Worm (Caenorhabditis elegans) whole organism, L2 larva: ENCODE data around the gene luc-7L3.
A peak's percentile ranks its signal among the peaks of the same experiment; 100 is the strongest.

Source experiments
- R02D3.7 ChIP-seq: fragments of 150-350 bp; optimal IDR thresholded peaks from 2 replicates; lab custom pipeline; 2014; ENCODE audit warnings: missing biosample characterization, missing genetic modification characterization
- Y55F3AM.14 ChIP-seq: fragments of 200-800 bp; sonication (Bioruptor generic); optimal IDR thresholded peaks from 2 replicates; lab custom pipeline; 2018; ENCODE audit warnings: mild to moderate bottlenecking, missing genetic modification characterization, missing compliant biosample characterization
- ZK546.5 ChIP-seq: sonication (generic microtip); optimal IDR thresholded peaks from 2 replicates; lab custom pipeline; 2017; ENCODE audit warnings: missing biosample characterization, missing genetic modification characterization
- alr-1 ChIP-seq: fragments of 150-350 bp; optimal IDR thresholded peaks from 2 replicates; lab custom pipeline; 2014; ENCODE audit warnings: missing biosample characterization, missing genetic modification characterization
- aly-2 ChIP-seq: fragments of 150-350 bp; optimal IDR thresholded peaks from 2 replicates; lab custom pipeline; 2014; ENCODE audit warnings: missing biosample characterization, missing genetic modification characterization
- ama-1 ChIP-seq: fragments of 150-350 bp; optimal IDR thresholded peaks from 2 replicates; lab custom pipeline; 2018; ENCODE audit warnings: inconsistent platforms
- blmp-1 ChIP-seq: sonication (generic microtip); optimal IDR thresholded peaks from 2 replicates; lab custom pipeline; 2017; ENCODE audit warnings: missing genetic modification characterization, mild to moderate bottlenecking, missing compliant biosample characterization, antibody characterized with exemption, moderate library complexity; ENCODE audit not compliant: insufficient read depth
- ceh-16 ChIP-seq: fragments of 150-350 bp; optimal IDR thresholded peaks from 2 replicates; lab custom pipeline; 2014; ENCODE audit warnings: missing biosample characterization, missing genetic modification characterization
- ceh-82 ChIP-seq: fragments of 150-350 bp; optimal IDR thresholded peaks from 2 replicates; lab custom pipeline; 2014; ENCODE audit warnings: missing biosample characterization, missing genetic modification characterization
- crh-2 ChIP-seq: sonication (generic microtip); optimal IDR thresholded peaks from 2 replicates; lab custom pipeline; 2017; ENCODE audit warnings: missing biosample characterization, missing genetic modification characterization
- egl-27 ChIP-seq: sonication (generic microtip); optimal IDR thresholded peaks from 3 replicates; lab custom pipeline; 2017; ENCODE audit warnings: missing biosample characterization, missing genetic modification reagents, missing genetic modification characterization
- elt-1 ChIP-seq: fragments of 150-350 bp; optimal IDR thresholded peaks from 2 replicates; lab custom pipeline; 2014; ENCODE audit warnings: missing biosample characterization, missing genetic modification characterization
- elt-3 ChIP-seq: sonication (generic microtip); optimal IDR thresholded peaks from 2 replicates; lab custom pipeline; 2017; ENCODE audit warnings: missing biosample characterization, missing genetic modification characterization
- fos-1 ChIP-seq: fragments of 150-350 bp; optimal IDR thresholded peaks from 2 replicates; lab custom pipeline; 2014; ENCODE audit warnings: missing biosample characterization, missing genetic modification characterization
- gmeb-1 ChIP-seq: fragments of 150-350 bp; optimal IDR thresholded peaks from 2 replicates; lab custom pipeline; 2014; ENCODE audit warnings: missing biosample characterization, missing genetic modification characterization
- lin-11 ChIP-seq: fragments of 150-350 bp; sonication (generic microtip); optimal IDR thresholded peaks from 2 replicates; lab custom pipeline; 2014; ENCODE audit warnings: missing biosample characterization, missing genetic modification characterization, inconsistent platforms, mixed read lengths
- lin-39 ChIP-seq: fragments of 150-350 bp; optimal IDR thresholded peaks from 2 replicates; lab custom pipeline; 2014; ENCODE audit warnings: missing biosample characterization, missing genetic modification reagents, missing genetic modification characterization
- mab-5 ChIP-seq: fragments of 150-350 bp; optimal IDR thresholded peaks from 2 replicates; lab custom pipeline; 2014; ENCODE audit warnings: missing biosample characterization, missing genetic modification characterization
- mbf-1 ChIP-seq: sonication (generic microtip); optimal IDR thresholded peaks from 2 replicates; lab custom pipeline; 2017; ENCODE audit warnings: missing biosample characterization, missing genetic modification characterization
- mdl-1 ChIP-seq, 2 experiments: fragments of 150-350 bp in 1 of 2; sonication (generic microtip) in 1 of 2; optimal IDR thresholded peaks; 2 replicates each; lab custom pipeline; 2017; ENCODE audit warnings: missing biosample characterization in 2 of 2, missing genetic modification characterization in 2 of 2
- nhr-10 ChIP-seq: sonication (generic microtip); optimal IDR thresholded peaks from 2 replicates; lab custom pipeline; 2017; ENCODE audit warnings: missing biosample characterization, missing genetic modification characterization
- nhr-11 ChIP-seq: fragments of 150-350 bp; optimal IDR thresholded peaks from 2 replicates; lab custom pipeline; 2014; ENCODE audit warnings: missing biosample characterization, missing genetic modification characterization
- nhr-12 ChIP-seq: fragments of 150-350 bp; optimal IDR thresholded peaks from 2 replicates; lab custom pipeline; 2014; ENCODE audit warnings: missing biosample characterization, missing genetic modification characterization
- nhr-129 ChIP-seq: fragments of 150-350 bp; optimal IDR thresholded peaks from 2 replicates; lab custom pipeline; 2014; ENCODE audit warnings: missing biosample characterization, missing genetic modification characterization
- nhr-21 ChIP-seq: fragments of 150-350 bp; optimal IDR thresholded peaks from 2 replicates; lab custom pipeline; 2014; ENCODE audit warnings: missing biosample characterization, missing genetic modification characterization
- nhr-23 ChIP-seq: fragments of 150-350 bp; optimal IDR thresholded peaks from 2 replicates; lab custom pipeline; 2014; ENCODE audit warnings: missing biosample characterization, missing genetic modification reagents, missing genetic modification characterization
- nhr-237 ChIP-seq: fragments of 150-350 bp; optimal IDR thresholded peaks from 2 replicates; lab custom pipeline; 2014; ENCODE audit warnings: missing biosample characterization, missing genetic modification characterization
- nhr-25 ChIP-seq: fragments of 150-350 bp; sonication (generic microtip); optimal IDR thresholded peaks from 3 replicates; lab custom pipeline; 2014; ENCODE audit warnings: missing biosample characterization, missing genetic modification characterization
- nhr-6 ChIP-seq: fragments of 150-350 bp; optimal IDR thresholded peaks from 2 replicates; lab custom pipeline; 2014; ENCODE audit warnings: missing biosample characterization, missing genetic modification characterization
- nhr-77 ChIP-seq: fragments of 150-350 bp; optimal IDR thresholded peaks from 2 replicates; lab custom pipeline; 2014; ENCODE audit warnings: missing biosample characterization, missing genetic modification characterization
- peb-1 ChIP-seq: fragments of 150-350 bp; optimal IDR thresholded peaks from 2 replicates; lab custom pipeline; 2014; ENCODE audit warnings: missing biosample characterization, missing genetic modification characterization
- sem-4 ChIP-seq: fragments of 150-350 bp; optimal IDR thresholded peaks from 2 replicates; lab custom pipeline; 2014; ENCODE audit warnings: missing biosample characterization, missing genetic modification reagents, missing genetic modification characterization
- skn-1 ChIP-seq: sonication (generic microtip); optimal IDR thresholded peaks from 2 replicates; lab custom pipeline; 2017; ENCODE audit warnings: missing biosample characterization, missing genetic modification characterization
- sma-3 ChIP-seq: sonication (generic microtip); optimal IDR thresholded peaks from 2 replicates; lab custom pipeline; 2016; ENCODE audit warnings: missing genetic modification reagents, missing genetic modification characterization, missing compliant biosample characterization
- snpc-4 ChIP-seq: fragments of 150-350 bp; optimal IDR thresholded peaks from 2 replicates; lab custom pipeline; 2014; ENCODE audit warnings: missing biosample characterization, missing genetic modification characterization
- unc-55 ChIP-seq: fragments of 150-350 bp; sonication (generic microtip); optimal IDR thresholded peaks from 3 replicates; lab custom pipeline; 2014; ENCODE audit warnings: missing biosample characterization, missing genetic modification reagents, missing genetic modification characterization
- zag-1 ChIP-seq: fragments of 150-350 bp; optimal IDR thresholded peaks from 2 replicates; lab custom pipeline; 2014; ENCODE audit warnings: missing biosample characterization, missing genetic modification characterization
- ztf-11 ChIP-seq: sonication (generic microtip); optimal IDR thresholded peaks from 2 replicates; lab custom pipeline; 2017; ENCODE audit warnings: missing biosample characterization, missing genetic modification characterization
- ztf-4 ChIP-seq: fragments of 150-350 bp; optimal IDR thresholded peaks from 2 replicates; lab custom pipeline; 2014; ENCODE audit warnings: missing biosample characterization, missing genetic modification characterization

luc-7L3 gene

ce11 chrII:60049-60448 is 37.8 kb downstream of the luc-7L3 start:
- TF ChIP-seq fos-1 (tag; lab: Kevin White, UChicago) (peak; percentile 46), mdl-1 (tag; optimal IDR thresholded peaks at IDR 0.05; lab: Kevin White, UChicago) (no peak), ztf-11 (no peak), nhr-25 (tag; lab: Kevin White, UChicago) (peak; percentile 61), nhr-129 (tag; lab: Kevin White, UChicago) (peak; percentile 11), nhr-21 (peak; percentile 29)

- TF ChIP-seq ZK546.5 (tag; lab: Kevin White, UChicago) (no peak), snpc-4 (tag; lab: Kevin White, UChicago) (no peak), nhr-23 (tag; lab: Kevin White, UChicago) (no peak), nhr-237 (tag; lab: Kevin White, UChicago) (no peak), ceh-16 (no peak), Y55F3AM.14 (GFP tag; lab: Kevin White, UChicago) (no peak), elt-3 (tag; lab: Kevin White, UChicago) (no peak), peb-1 (tag; lab: Kevin White, UChicago) (no peak), skn-1 (tag; lab: Kevin White, UChicago) (no peak), nhr-6 (tag; lab: Kevin White, UChicago) (no peak), zag-1 (tag; lab: Kevin White, UChicago) (no peak)
These were observed 40.0 kb downstream of the luc-7L3 start for ce11 chrII:57873-58272.

- TF ChIP-seq mab-5 (tag; lab: Kevin White, UChicago): no peak
- TF ChIP-seq mdl-1 (tag; optimal IDR thresholded peaks at IDR 0.05; lab: Kevin White, UChicago): no peak
- TF ChIP-seq blmp-1 (tag; lab: Kevin White, UChicago): no peak
- no peak for TF ChIP-seq elt-1 (tag; lab: Kevin White, UChicago)
- TF ChIP-seq fos-1 (tag; lab: Kevin White, UChicago): no peak
- TF ChIP-seq lin-11 (tag; lab: Kevin White, UChicago): no peak
- no peak for TF ChIP-seq gmeb-1
- no peak for TF ChIP-seq lin-39
- no peak for TF ChIP-seq nhr-12 (tag; lab: Kevin White, UChicago)
- TF ChIP-seq nhr-6 (tag; lab: Kevin White, UChicago): no peak
- TF ChIP-seq nhr-10 (tag; lab: Kevin White, UChicago): no peak
- no peak for TF ChIP-seq mbf-1 (tag; lab: Kevin White, UChicago)
- no peak for TF ChIP-seq ama-1 (lab: Kevin White, UChicago)
- TF ChIP-seq peb-1 (tag; lab: Kevin White, UChicago): no peak
- no peak for TF ChIP-seq sem-4 (tag; lab: Kevin White, UChicago)
- no peak for TF ChIP-seq aly-2 (tag; lab: Kevin White, UChicago)
- no peak for TF ChIP-seq alr-1 (tag; lab: Kevin White, UChicago)
- no peak for TF ChIP-seq nhr-77 (tag; lab: Kevin White, UChicago)
- no peak for TF ChIP-seq ceh-16
- no peak for TF ChIP-seq sma-3 (GFP tag; lab: Kevin White, UChicago)
These were observed 40.5 kb downstream of the luc-7L3 start, which contains the start of gene ascc-1 for ce11 chrII:57370-57769. Gene ascc-1, plus strand, starts transcription at chrII:57670.

ce11 chrII:55204-55603 is 42.6 kb downstream of the luc-7L3 start, which contains the start of gene tre-5:
Gene tre-5, minus strand, starts transcription at chrII:55304.
- no peak for TF ChIP-seq skn-1 (tag; lab: Kevin White, UChicago)
- no peak for TF ChIP-seq ztf-4 (tag; lab: Kevin White, UChicago)
- TF ChIP-seq nhr-6 (tag; lab: Kevin White, UChicago): no peak
- TF ChIP-seq ceh-82 (tag; lab: Kevin White, UChicago): no peak
- no peak for TF ChIP-seq lin-11 (tag; lab: Kevin White, UChicago)
- no peak for TF ChIP-seq ZK546.5 (tag; lab: Kevin White, UChicago)
- TF ChIP-seq zag-1 (tag; lab: Kevin White, UChicago): no peak
- TF ChIP-seq egl-27 (tag; lab: Kevin White, UChicago): no peak
- TF ChIP-seq nhr-23 (tag; lab: Kevin White, UChicago): no peak
- no peak for TF ChIP-seq blmp-1 (tag; lab: Kevin White, UChicago)
- no peak for TF ChIP-seq aly-2 (tag; lab: Kevin White, UChicago)
- TF ChIP-seq crh-2 (tag; lab: Kevin White, UChicago): no peak
- no peak for TF ChIP-seq nhr-10 (tag; lab: Kevin White, UChicago)
- TF ChIP-seq unc-55 (GFP tag; lab: Kevin White, UChicago): no peak
- TF ChIP-seq nhr-11 (tag; lab: Kevin White, UChicago): no peak
- no peak for TF ChIP-seq R02D3.7 (tag; lab: Kevin White, UChicago)
- no peak for TF ChIP-seq fos-1 (tag; lab: Kevin White, UChicago)
- TF ChIP-seq nhr-237 (tag; lab: Kevin White, UChicago): no peak
- TF ChIP-seq lin-39: no peak
